Worm (Caenorhabditis elegans) whole organism, young adult: ENCODE measurements around the gene F23D12.11.
A peak's percentile ranks its signal among the peaks of the same experiment; 100 is the strongest.

Source experiments
- C17E4.6 ChIP-seq: fragments of 200-800 bp; sonication (Bioruptor generic); IDR thresholded peaks from 2 replicates; pipeline ENCODE4 v1.3.6; 2022; ENCODE audit warnings: missing genetic modification reagents, missing genetic modification characterization, missing compliant biosample characterization
- D2030.7 ChIP-seq: fragments of 200-800 bp; sonication (Bioruptor generic); IDR thresholded peaks from 2 replicates; pipeline ENCODE4 v1.3.6; 2022; ENCODE audit warnings: missing genetic modification reagents, missing genetic modification characterization, missing compliant biosample characterization
- F23B12.7 ChIP-seq: sonication (generic microtip); optimal IDR thresholded peaks from 2 replicates; lab custom pipeline; 2017; ENCODE audit warnings: missing genetic modification characterization, mild to moderate bottlenecking, missing compliant biosample characterization, antibody characterized with exemption, moderate library complexity; ENCODE audit not compliant: insufficient read depth
- F49E8.2 ChIP-seq: sonication (generic microtip); optimal IDR thresholded peaks from 3 replicates; lab custom pipeline; 2017; ENCODE audit warnings: missing genetic modification characterization, mild to moderate bottlenecking, missing compliant biosample characterization, antibody characterized with exemption, moderate library complexity; ENCODE audit not compliant: insufficient read depth
- F52B5.7 ChIP-seq: sonication (generic microtip); optimal IDR thresholded peaks from 2 replicates; lab custom pipeline; 2016; ENCODE audit warnings: mild to moderate bottlenecking, missing genetic modification characterization, missing compliant biosample characterization
- F55B11.4 ChIP-seq: sonication (generic microtip); optimal IDR thresholded peaks from 2 replicates; lab custom pipeline; 2016; ENCODE audit warnings: missing compliant biosample characterization, missing genetic modification characterization, borderline replicate concordance; ENCODE audit not compliant: insufficient read depth
- F57A8.1 ChIP-seq: fragments of 200-800 bp; sonication (Bioruptor generic); optimal IDR thresholded peaks from 2 replicates; lab custom pipeline; 2018; ENCODE audit warnings: mild to moderate bottlenecking, missing genetic modification characterization, moderate library complexity, missing compliant biosample characterization
- T07F8.4 ChIP-seq: sonication (generic microtip); optimal IDR thresholded peaks from 2 replicates; lab custom pipeline; 2016; ENCODE audit warnings: mild to moderate bottlenecking, missing genetic modification characterization, moderate library complexity, missing compliant biosample characterization
- Y53G8AR.9 ChIP-seq: fragments of 200-800 bp; sonication (Bioruptor generic); conservative IDR thresholded peaks from 2 replicates; pipeline ENCODE4 v1.3.6; 2022; ENCODE audit warnings: missing genetic modification reagents, missing genetic modification characterization, missing compliant biosample characterization
- Y95B8A.8 ChIP-seq: fragments of 200-800 bp; sonication (Bioruptor generic); IDR thresholded peaks from 2 replicates; pipeline ENCODE4 v1.3.6; 2022; ENCODE audit warnings: missing genetic modification reagents, missing genetic modification characterization, missing compliant biosample characterization
- ZK185.1 ChIP-seq: sonication (generic microtip); optimal IDR thresholded peaks from 2 replicates; lab custom pipeline; 2016; ENCODE audit warnings: mild to moderate bottlenecking, missing genetic modification characterization, missing compliant biosample characterization; ENCODE audit not compliant: poor library complexity, severe bottlenecking
- attf-6 ChIP-seq: fragments of 200-800 bp; sonication (Bioruptor generic); IDR thresholded peaks from 2 replicates; pipeline ENCODE4 v1.3.6; 2022; ENCODE audit warnings: missing genetic modification reagents, missing genetic modification characterization, missing compliant biosample characterization
- bed-2 ChIP-seq: fragments of 200-800 bp; sonication (Bioruptor generic); IDR thresholded peaks from 2 replicates; pipeline ENCODE4 v1.3.6; 2022; ENCODE audit warnings: missing genetic modification reagents, missing genetic modification characterization, missing compliant biosample characterization
- ccch-3 ChIP-seq: fragments of 200-800 bp; sonication (Bioruptor generic); optimal IDR thresholded peaks from 2 replicates; lab custom pipeline; 2018; ENCODE audit warnings: mild to moderate bottlenecking, missing genetic modification characterization, missing compliant biosample characterization
- ceh-27 ChIP-seq: fragments of 200-800 bp; sonication (Bioruptor generic); optimal IDR thresholded peaks from 2 replicates; lab custom pipeline; 2018; ENCODE audit warnings: mild to moderate bottlenecking, missing genetic modification characterization, moderate library complexity, missing compliant biosample characterization
- ceh-79 ChIP-seq: sonication (generic microtip); optimal IDR thresholded peaks from 2 replicates; lab custom pipeline; 2017; ENCODE audit warnings: mild to moderate bottlenecking, missing genetic modification characterization, missing compliant biosample characterization
- dox-1 ChIP-seq: fragments of 200-800 bp; sonication (Bioruptor generic); IDR thresholded peaks from 2 replicates; pipeline ENCODE4 v1.3.6; 2022; ENCODE audit warnings: missing genetic modification reagents, missing genetic modification characterization, missing compliant biosample characterization
- dpff-1 ChIP-seq: sonication (generic microtip); optimal IDR thresholded peaks from 2 replicates; lab custom pipeline; 2017; ENCODE audit warnings: mild to moderate bottlenecking, missing genetic modification characterization, missing compliant biosample characterization
- dpl-1 ChIP-seq: fragments of 150-350 bp; optimal IDR thresholded peaks from 2 replicates; lab custom pipeline; 2014; ENCODE audit warnings: missing biosample characterization, missing genetic modification reagents, missing genetic modification characterization
- efl-1 ChIP-seq: fragments of 150-350 bp; optimal IDR thresholded peaks from 2 replicates; lab custom pipeline; 2014; ENCODE audit warnings: missing biosample characterization, missing genetic modification reagents, missing genetic modification characterization
- ekl-4 ChIP-seq: fragments of 200-800 bp; sonication (Bioruptor generic); IDR thresholded peaks from 2 replicates; pipeline ENCODE4 v1.3.6; 2022; ENCODE audit warnings: missing genetic modification reagents, missing genetic modification characterization, missing compliant biosample characterization
- fkh-3 ChIP-seq: sonication (generic microtip); optimal IDR thresholded peaks from 2 replicates; lab custom pipeline; 2016; ENCODE audit warnings: mild to moderate bottlenecking, missing genetic modification characterization, missing compliant biosample characterization
- gei-17 ChIP-seq: fragments of 200-800 bp; sonication (Bioruptor generic); optimal IDR thresholded peaks from 2 replicates; lab custom pipeline; 2018; ENCODE audit warnings: mild to moderate bottlenecking, missing genetic modification characterization, missing compliant biosample characterization
- hlh-26 ChIP-seq: fragments of 200-800 bp; sonication (Bioruptor generic); conservative IDR thresholded peaks from 2 replicates; pipeline ENCODE4 v1.3.6; 2022; ENCODE audit warnings: missing genetic modification reagents, missing genetic modification characterization, missing compliant biosample characterization
- hsf-1 ChIP-seq: fragments of 200-800 bp; sonication (Bioruptor generic); IDR thresholded peaks from 2 replicates; pipeline ENCODE4 v1.3.6; 2022; ENCODE audit warnings: missing genetic modification reagents, missing genetic modification characterization, missing compliant biosample characterization
- lin-26 ChIP-seq: fragments of 200-800 bp; sonication (Bioruptor generic); IDR thresholded peaks from 2 replicates; pipeline ENCODE4 v1.3.6; 2022; ENCODE audit warnings: missing genetic modification reagents, missing genetic modification characterization, missing compliant biosample characterization
- lin-40 ChIP-seq: sonication (generic microtip); optimal IDR thresholded peaks from 2 replicates; lab custom pipeline; 2016; ENCODE audit warnings: missing genetic modification characterization, mild to moderate bottlenecking, missing compliant biosample characterization, missing genotype, missing genetic modification reagents
- madf-3 ChIP-seq: fragments of 200-800 bp; sonication (Bioruptor generic); IDR thresholded peaks from 2 replicates; pipeline ENCODE4 v1.3.6; 2022; ENCODE audit warnings: missing genetic modification reagents, missing genetic modification characterization, missing compliant biosample characterization
- madf-6 ChIP-seq: fragments of 200-800 bp; sonication (Bioruptor generic); IDR thresholded peaks from 2 replicates; pipeline ENCODE4 v1.3.6; 2022; ENCODE audit warnings: missing genetic modification reagents, missing genetic modification characterization, missing compliant biosample characterization
- nfyb-1 ChIP-seq: fragments of 200-800 bp; sonication (Bioruptor generic); IDR thresholded peaks from 2 replicates; pipeline ENCODE4 v1.3.6; 2022; ENCODE audit warnings: missing genetic modification reagents, missing genetic modification characterization, missing compliant biosample characterization
- nhr-27 ChIP-seq: fragments of 200-800 bp; sonication (Bioruptor generic); optimal IDR thresholded peaks from 2 replicates; lab custom pipeline; 2018; ENCODE audit warnings: mild to moderate bottlenecking, missing genetic modification characterization, moderate library complexity, missing compliant biosample characterization
- rec-8 ChIP-seq, 2 experiments: sonication (generic microtip); optimal IDR thresholded peaks; 2 replicates each; lab custom pipeline; 2016; ENCODE audit warnings: mild to moderate bottlenecking in 2 of 2, missing genetic modification characterization in 2 of 2, missing genetic modification reagents in 2 of 2, missing genotype in 2 of 2, missing biosample characterization in 1 of 2, missing compliant biosample characterization in 1 of 2, moderate library complexity in 1 of 2
- rpc-1 ChIP-seq, 2 experiments: fragments of 150-350 bp in 1 of 2; sonication (generic microtip) in 1 of 2; optimal IDR thresholded peaks; 2 replicates each; lab custom pipeline; 2014 to 2018; ENCODE audit warnings: missing biosample characterization in 1 of 2, missing genetic modification characterization in 1 of 2, missing genetic modification reagents in 1 of 2, missing genotype in 1 of 2
- snpc-1.1 ChIP-seq: sonication (generic microtip); optimal IDR thresholded peaks from 2 replicates; lab custom pipeline; 2017; ENCODE audit warnings: missing genetic modification characterization, mild to moderate bottlenecking, missing compliant biosample characterization, antibody characterized with exemption, moderate library complexity, missing genotype, missing genetic modification reagents; ENCODE audit not compliant: insufficient read depth
- snpc-3.4 ChIP-seq: sonication (generic microtip); optimal IDR thresholded peaks from 2 replicates; lab custom pipeline; 2017; ENCODE audit warnings: missing genetic modification characterization, mild to moderate bottlenecking, missing compliant biosample characterization, antibody characterized with exemption, moderate library complexity, missing genotype, missing genetic modification reagents
- tbp1 ChIP-seq: fragments of 200-800 bp; sonication (Bioruptor generic); optimal IDR thresholded peaks from 2 replicates; lab custom pipeline; 2018; ENCODE audit warnings: mild to moderate bottlenecking, missing genetic modification characterization, missing compliant biosample characterization
- tbx-9 ChIP-seq: sonication (generic microtip); optimal IDR thresholded peaks from 2 replicates; lab custom pipeline; 2016; ENCODE audit warnings: borderline replicate concordance, missing genetic modification characterization, inconsistent platforms, missing compliant biosample characterization
- tlf-1 ChIP-seq: fragments of 200-800 bp; sonication (Bioruptor generic); optimal IDR thresholded peaks from 2 replicates; lab custom pipeline; 2018; ENCODE audit warnings: mild to moderate bottlenecking, missing genetic modification characterization, missing compliant biosample characterization
- unc-130 ChIP-seq: sonication (generic microtip); optimal IDR thresholded peaks from 2 replicates; lab custom pipeline; 2016; ENCODE audit warnings: missing genetic modification reagents, missing genetic modification characterization, missing compliant biosample characterization
- zim-3 ChIP-seq: sonication (generic microtip); optimal IDR thresholded peaks from 2 replicates; lab custom pipeline; 2017; ENCODE audit warnings: mild to moderate bottlenecking, missing genetic modification characterization, moderate library complexity, missing compliant biosample characterization
- ztf-22 ChIP-seq: fragments of 200-800 bp; sonication (Bioruptor generic); optimal IDR thresholded peaks from 2 replicates; lab custom pipeline; 2018; ENCODE audit warnings: mild to moderate bottlenecking, missing genetic modification characterization, moderate library complexity, missing compliant biosample characterization

The F23D12.11 gene

DNA sequence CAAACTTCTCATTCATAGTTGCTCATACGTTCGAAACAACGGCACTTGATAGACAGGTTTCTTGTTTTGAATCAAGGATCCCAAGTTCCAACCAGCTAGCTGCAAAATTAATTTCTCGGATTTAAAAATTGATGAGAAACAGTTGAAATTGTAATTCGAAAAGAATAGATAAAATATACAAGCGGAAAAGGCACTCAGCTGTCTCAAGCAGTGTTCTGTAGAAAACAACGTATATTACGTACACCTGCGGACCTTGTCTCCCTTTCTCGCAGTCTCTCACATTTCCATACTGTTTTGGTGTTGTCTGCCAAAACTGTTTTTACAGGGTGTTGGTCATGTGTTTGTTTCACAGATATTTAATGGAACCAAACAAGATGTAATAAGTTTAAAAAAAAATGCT is 8.9 kb downstream of the F23D12.11 start, which contains the start of gene F23D12.10:
TSS of gene F23D12.10 (minus strand) at position 101 of the 400 bp plus-strand sequence.
- TF ChIP-seq gei-17 (no peak), madf-6 (GFP tag; lab: Robert Waterston, UW) (no peak)

DNA sequence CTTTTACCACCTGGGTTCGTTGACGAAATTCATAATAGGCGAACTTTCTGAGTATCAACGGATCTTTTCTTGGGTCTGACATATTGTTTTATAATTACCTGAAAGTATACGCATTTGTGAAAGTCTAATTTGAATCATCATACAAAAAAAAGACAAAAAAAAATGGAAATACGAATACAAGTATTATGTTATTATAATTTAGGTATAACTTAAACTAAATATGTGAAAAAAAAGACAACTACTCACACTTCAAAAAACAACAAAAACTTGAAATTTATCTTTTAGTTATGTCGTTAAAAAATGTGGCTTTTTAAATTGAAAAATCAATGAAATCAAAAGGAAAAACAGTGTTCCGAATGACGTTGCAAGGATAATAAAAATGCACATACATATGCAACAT is 11.8 kb downstream of the F23D12.11 start, which contains the start of gene fbxa-179:
TSS of gene fbxa-179 (minus strand) at position 101 of the 400 bp plus-strand sequence.
- no peak for TF ChIP-seq F23B12.7 (tag; lab: Kevin White, UChicago)
- TF ChIP-seq bed-2 = no peak
- TF ChIP-seq lin-26 (GFP tag; lab: Robert Waterston, UW) = no peak
- TF ChIP-seq attf-6 = no peak
- no peak for TF ChIP-seq ztf-22
- no peak for TF ChIP-seq hlh-26 (GFP tag; lab: Robert Waterston, UW)
- no peak for TF ChIP-seq C17E4.6 (GFP tag; lab: Robert Waterston, UW)
- no peak for TF ChIP-seq F52B5.7 (tag; lab: Kevin White, UChicago)
- TF ChIP-seq rpc-1 (optimal IDR thresholded peaks at IDR 0.05; lab: Kevin White, UChicago) = no peak
- TF ChIP-seq rpc-1 (tag; optimal IDR thresholded peaks at IDR 0.05; lab: Kevin White, UChicago) = no peak
- TF ChIP-seq D2030.7 = no peak
- no peak for TF ChIP-seq efl-1
- TF ChIP-seq F55B11.4 (tag; lab: Kevin White, UChicago) = no peak
- no peak for TF ChIP-seq snpc-3.4

DNA sequence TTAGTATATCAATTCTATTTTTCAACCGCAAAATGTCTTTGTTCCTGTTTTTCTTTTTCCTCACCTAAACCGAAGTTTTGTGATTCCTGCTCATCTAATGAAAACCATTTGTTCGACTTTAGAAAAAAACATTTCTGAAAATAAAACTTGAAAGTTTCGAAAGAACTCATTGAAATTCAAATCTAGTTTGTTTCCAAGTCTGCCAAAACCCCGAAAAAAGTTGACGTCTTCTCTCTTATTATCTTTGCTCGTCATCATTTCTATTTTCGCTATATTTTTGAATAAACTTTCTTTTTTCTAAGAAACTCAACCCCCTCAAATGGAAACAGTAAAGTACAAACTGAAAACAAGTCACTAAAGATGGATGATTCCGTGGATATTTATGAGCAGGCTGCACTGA is 18.7 kb downstream of the F23D12.11 start, which contains the start of gene frpr-17:
TSS of gene frpr-17 (plus strand) at position 301 of the 400 bp plus-strand sequence.
- TF ChIP-seq snpc-1.1 (tag; lab: Kevin White, UChicago) (no peak), tlf-1 (GFP tag; lab: Kevin White, UChicago) (no peak), F49E8.2 (tag; lab: Kevin White, UChicago) (no peak), C17E4.6 (GFP tag; lab: Robert Waterston, UW) (no peak), unc-130 (GFP tag; lab: Kevin White, UChicago) (no peak), rpc-1 (optimal IDR thresholded peaks at IDR 0.05; lab: Kevin White, UChicago) (no peak), rpc-1 (tag; optimal IDR thresholded peaks at IDR 0.05; lab: Kevin White, UChicago) (no peak), ceh-79 (tag; lab: Kevin White, UChicago) (no peak), T07F8.4 (tag; lab: Kevin White, UChicago) (no peak), ztf-22 (no peak), bed-2 (no peak), lin-40 (tag; lab: Kevin White, UChicago) (no peak), nhr-27 (no peak), tbx-9 (tag; lab: Kevin White, UChicago) (no peak), dox-1 (GFP tag; lab: Robert Waterston, UW) (no peak), ccch-3 (GFP tag; lab: Kevin White, UChicago) (no peak), dpl-1 (GFP tag; lab: Kevin White, UChicago) (no peak), fkh-3 (no peak)

DNA sequence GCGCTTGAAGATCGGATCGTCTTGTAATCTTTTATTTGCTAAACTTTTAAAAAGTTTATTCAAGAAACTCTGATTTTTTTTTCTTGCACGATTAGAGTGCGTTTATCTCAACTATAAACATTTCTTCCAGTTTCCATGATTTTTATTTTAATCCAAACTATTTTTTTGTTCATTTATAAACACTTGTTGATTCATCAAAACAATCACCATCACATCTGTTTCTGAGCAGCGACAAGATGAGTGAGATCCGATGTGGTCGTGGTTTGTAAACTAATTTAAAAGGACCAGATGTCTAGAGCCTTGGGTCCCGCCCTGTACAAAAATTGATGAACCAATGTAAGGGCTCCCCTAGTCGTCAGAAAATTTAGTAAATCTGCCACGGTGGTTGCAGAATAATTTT is 23.3 kb downstream of the F23D12.11 start:
- TF ChIP-seq rpc-1 (optimal IDR thresholded peaks at IDR 0.05; lab: Kevin White, UChicago) = no peak
- peak; percentile 20 for TF ChIP-seq rpc-1 (tag; optimal IDR thresholded peaks at IDR 0.05; lab: Kevin White, UChicago)
- no peak for TF ChIP-seq F52B5.7 (tag; lab: Kevin White, UChicago)
- TF ChIP-seq ceh-27 (GFP tag; lab: Kevin White, UChicago) = no peak
- no peak for TF ChIP-seq ekl-4 (GFP tag; lab: Robert Waterston, UW)

DNA sequence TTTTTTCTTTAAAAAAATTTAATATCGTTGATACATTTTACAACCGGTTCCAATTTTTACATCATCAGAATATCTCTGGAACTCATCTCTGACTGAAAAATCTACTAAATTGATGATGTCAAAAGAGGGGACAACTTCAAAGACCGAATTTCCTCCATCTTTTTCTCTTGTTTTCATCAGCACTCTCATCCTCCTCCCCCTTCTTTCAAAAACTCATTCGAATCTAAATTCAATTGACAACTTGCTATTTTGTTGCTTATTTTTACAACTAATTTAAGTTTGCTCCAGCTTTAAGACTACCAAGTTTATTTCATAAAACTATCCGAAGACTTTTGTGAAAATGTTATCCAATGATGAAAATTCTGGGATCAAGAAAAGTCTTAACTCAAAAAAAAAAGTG is 25.5 kb downstream of the F23D12.11 start:
- no peak for TF ChIP-seq hsf-1
- no peak for TF ChIP-seq nfyb-1 (GFP tag; lab: Robert Waterston, UW)
- no peak for TF ChIP-seq tbp1 (GFP tag; lab: Kevin White, UChicago)
- TF ChIP-seq dpff-1 (tag; lab: Kevin White, UChicago) = no peak
- no peak for TF ChIP-seq Y53G8AR.9 (GFP tag; lab: Robert Waterston, UW)
- no peak for TF ChIP-seq rec-8 (tag; optimal IDR thresholded peaks at IDR 0.05; lab: Kevin White, UChicago)
- no peak for TF ChIP-seq madf-3
- TF ChIP-seq zim-3 (tag; lab: Kevin White, UChicago) = no peak
- no peak for TF ChIP-seq ZK185.1
- TF ChIP-seq F57A8.1 (GFP tag; lab: Kevin White, UChicago) = no peak
- TF ChIP-seq C17E4.6 (GFP tag; lab: Robert Waterston, UW) = no peak
- TF ChIP-seq Y95B8A.8 (GFP tag; lab: Robert Waterston, UW) = no peak
